Worm (Caenorhabditis elegans) whole organism, L4/young adult: ENCODE results near the gene srw-42.

ENCODE experiments used
- dao-5 ChIP-seq: sonication (generic microtip); optimal IDR thresholded peaks from 2 replicates; lab custom pipeline; 2016; ENCODE audit warnings: missing genotype, missing genetic modification characterization, moderate library complexity, missing compliant biosample characterization
- him-1 ChIP-seq: sonication (generic microtip); optimal IDR thresholded peaks from 2 replicates; lab custom pipeline; 2016; ENCODE audit warnings: missing genotype, missing genetic modification reagents, missing genetic modification characterization, missing compliant biosample characterization

DNA sequence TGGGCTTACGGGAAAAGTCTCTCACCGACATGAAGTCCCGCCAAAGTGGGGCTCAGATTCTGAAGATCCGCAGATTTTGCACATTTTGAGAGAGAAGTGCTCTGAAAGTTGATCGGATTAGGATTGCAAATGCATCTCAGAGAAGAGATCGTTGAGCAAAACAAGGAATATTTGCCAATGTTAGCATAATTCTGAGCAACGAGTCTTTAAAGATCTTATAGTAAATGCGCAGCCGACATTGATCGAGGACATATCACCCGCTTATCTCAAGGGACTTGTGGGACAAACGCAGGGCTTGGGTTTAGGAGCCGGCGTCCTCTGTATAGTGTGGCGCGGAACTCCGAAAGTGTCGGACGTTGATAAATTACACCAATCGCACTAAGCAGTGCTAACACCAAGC, 30.1 kb upstream of the srw-42 start, which contains the start of gene nhr-112:
- TF ChIP-seq him-1 (tag; lab: Kevin White, UChicago) (no peak), dao-5 (no peak)
